Fruit fly (Drosophila melanogaster) whole organism, pupa: ENCODE results near the gene CG14854.

Experiments
- CG13204 ChIP-seq: fragments of 200-800 bp; sonication (Bioruptor generic); optimal IDR thresholded peaks from 2 replicates; lab custom pipeline; 2018; ENCODE audit warnings: missing biosample characterization, mild to moderate bottlenecking, missing genetic modification characterization, moderate library complexity
- CG32121 ChIP-seq: fragments of 200-800 bp; sonication (Bioruptor generic); IDR thresholded peaks from 2 replicates; pipeline ENCODE4 v1.3.6; 2022; ENCODE audit warnings: missing biosample characterization, missing genetic modification characterization
- Ets98B ChIP-seq: fragments of 200-800 bp; sonication (Bioruptor generic); IDR thresholded peaks from 2 replicates; pipeline ENCODE4 v1.3.6; 2022; ENCODE audit warnings: missing biosample characterization, missing genetic modification characterization

- TF ChIP-seq CG13204 (GFP tag; lab: Kevin White, UChicago) = no peak
- no peak for TF ChIP-seq CG32121
- TF ChIP-seq Ets98B (GFP tag; lab: Robert Waterston, UW) = no peak
These were observed 7.9 kb upstream of the CG14854 start for dm6 chr3R:14567796-14568195.
